Fruit fly (Drosophila melanogaster) Kc167 (cell line): Measurements from ENCODE around the gene Brf.

ENCODE experiments used
- Myc ChIP-seq: fragments of >200 bp; optimal IDR thresholded peaks from 2 replicates; lab custom pipeline; 2017; ENCODE audit warnings: missing external identifiers
- Sin3A ChIP-seq: fragments of >200 bp; optimal IDR thresholded peaks from 2 replicates; lab custom pipeline; 2018; ENCODE audit warnings: missing external identifiers
- h ChIP-seq: fragments of >200 bp; optimal IDR thresholded peaks from 3 replicates; lab custom pipeline; 2018; ENCODE audit warnings: missing external identifiers
- insv ChIP-seq: fragments of >200 bp; optimal IDR thresholded peaks from 3 replicates; lab custom pipeline; 2018; ENCODE audit warnings: missing external identifiers
- psq ChIP-seq: fragments of >200 bp; optimal IDR thresholded peaks from 2 replicates; lab custom pipeline; 2017; ENCODE audit warnings: missing external identifiers
- ttk ChIP-seq: sonication (Bioruptor generic); optimal IDR thresholded peaks from 2 replicates; lab custom pipeline; 2017; ENCODE audit warnings: missing external identifiers

Brf gene

DNA sequence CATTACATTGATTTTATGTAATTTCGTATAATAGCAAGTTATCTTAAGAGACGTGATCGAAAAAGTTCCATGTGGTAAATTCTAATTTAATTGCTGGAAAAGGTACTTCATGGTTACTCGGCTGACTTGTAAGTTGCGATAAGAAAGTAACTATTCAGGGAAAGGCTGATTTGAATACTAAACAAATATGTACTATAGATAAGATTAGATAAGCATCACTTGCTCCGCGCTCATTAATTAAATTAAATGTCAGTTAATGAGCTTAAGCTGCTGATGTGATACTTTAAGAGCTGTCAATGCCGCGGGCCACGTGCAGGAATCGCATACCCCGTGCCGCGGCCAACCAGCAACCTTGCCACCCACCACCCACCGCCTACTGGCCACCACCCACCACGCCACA lies 9.0 kb upstream of the Brf start:
- TF ChIP-seq h (lab: Kevin White, UChicago) (no peak), insv (lab: Kevin White, UChicago) (no peak), Myc (lab: Kevin White, UChicago) (no peak), ttk (no peak), psq (lab: Kevin White, UChicago) (no peak), Sin3A (no peak)

DNA sequence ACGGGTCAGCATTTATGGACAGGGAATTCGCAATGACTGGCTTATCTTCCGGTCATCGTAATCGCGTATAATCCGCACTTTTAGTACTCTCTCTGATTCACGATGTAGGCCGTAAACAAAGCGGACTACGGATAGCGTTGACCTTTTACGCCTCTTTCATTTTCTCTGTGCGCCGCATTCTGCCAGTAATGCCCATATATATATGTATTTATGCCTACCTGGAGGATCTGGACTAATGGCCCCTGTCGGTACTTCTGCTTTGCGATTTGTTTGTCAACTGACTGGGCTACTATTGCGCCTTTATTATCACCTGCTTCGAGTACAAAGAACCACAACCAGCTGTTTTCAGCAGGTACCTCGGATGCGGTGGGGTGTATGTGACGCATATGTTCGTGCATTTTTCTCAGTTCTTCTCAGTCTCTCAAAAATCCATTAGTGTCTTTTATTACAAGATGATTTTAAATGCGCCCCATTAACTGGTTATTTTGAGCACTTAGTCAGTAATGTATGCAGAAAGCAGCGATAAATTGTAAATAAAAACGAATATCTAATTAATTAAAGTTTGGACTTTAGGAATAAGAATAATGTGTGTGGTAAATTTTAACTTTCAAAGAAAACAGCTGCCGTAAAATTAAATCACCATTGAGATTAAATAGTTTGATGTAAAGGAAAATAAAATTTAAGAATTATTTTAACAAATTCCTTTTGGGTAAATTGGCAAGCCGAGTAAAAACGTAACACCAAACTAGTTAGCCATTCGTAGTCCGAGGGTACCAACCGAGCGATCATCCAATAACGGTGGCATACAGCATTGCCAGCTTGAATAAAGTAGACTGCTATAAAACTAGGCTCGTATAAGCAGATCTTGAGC lies 3.4 kb upstream of the Brf start, which contains the start of gene CREG:
CREG (minus strand) TSS at position 323 of the 871 bp plus-strand sequence.
- no peak for TF ChIP-seq Myc (lab: Kevin White, UChicago)
- TF ChIP-seq insv (lab: Kevin White, UChicago) = no peak
- no peak for TF ChIP-seq ttk
- TF ChIP-seq psq (lab: Kevin White, UChicago) = no peak
- TF ChIP-seq h (lab: Kevin White, UChicago) = no peak
- no peak for TF ChIP-seq Sin3A

DNA sequence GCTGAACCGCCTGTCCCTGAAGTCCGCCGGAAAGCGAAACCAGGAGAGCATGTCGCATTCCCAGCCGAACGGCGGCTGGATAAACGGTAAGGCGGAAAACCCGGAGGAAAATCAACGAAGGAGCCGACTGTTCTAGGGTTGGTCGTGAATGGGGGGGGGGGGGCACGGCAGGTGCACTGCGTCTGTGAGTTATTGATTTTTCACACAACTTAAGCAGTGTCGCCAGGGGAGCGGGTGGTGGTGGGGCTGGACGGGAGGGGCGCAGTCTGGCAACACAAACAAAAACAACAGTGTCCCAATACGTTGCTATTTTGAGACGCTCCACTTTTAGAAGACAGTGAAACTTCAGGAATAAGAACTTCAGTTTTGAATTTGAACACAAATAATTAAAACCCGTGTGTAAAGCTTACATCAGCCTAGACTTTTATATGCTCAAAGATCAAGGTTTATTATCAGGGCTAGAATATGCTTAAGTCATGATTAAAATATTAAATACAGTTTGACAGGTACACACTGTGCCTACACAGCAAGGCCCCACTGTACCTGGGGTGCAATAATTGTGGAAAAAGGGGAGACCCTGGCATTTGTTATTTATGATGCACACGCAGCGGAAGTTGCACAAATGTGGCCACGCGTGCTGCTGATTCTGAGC lies 4.8 kb downstream of the Brf start:
- no peak for TF ChIP-seq ttk
- no peak for TF ChIP-seq Sin3A
- TF ChIP-seq h (lab: Kevin White, UChicago) = no peak

DNA sequence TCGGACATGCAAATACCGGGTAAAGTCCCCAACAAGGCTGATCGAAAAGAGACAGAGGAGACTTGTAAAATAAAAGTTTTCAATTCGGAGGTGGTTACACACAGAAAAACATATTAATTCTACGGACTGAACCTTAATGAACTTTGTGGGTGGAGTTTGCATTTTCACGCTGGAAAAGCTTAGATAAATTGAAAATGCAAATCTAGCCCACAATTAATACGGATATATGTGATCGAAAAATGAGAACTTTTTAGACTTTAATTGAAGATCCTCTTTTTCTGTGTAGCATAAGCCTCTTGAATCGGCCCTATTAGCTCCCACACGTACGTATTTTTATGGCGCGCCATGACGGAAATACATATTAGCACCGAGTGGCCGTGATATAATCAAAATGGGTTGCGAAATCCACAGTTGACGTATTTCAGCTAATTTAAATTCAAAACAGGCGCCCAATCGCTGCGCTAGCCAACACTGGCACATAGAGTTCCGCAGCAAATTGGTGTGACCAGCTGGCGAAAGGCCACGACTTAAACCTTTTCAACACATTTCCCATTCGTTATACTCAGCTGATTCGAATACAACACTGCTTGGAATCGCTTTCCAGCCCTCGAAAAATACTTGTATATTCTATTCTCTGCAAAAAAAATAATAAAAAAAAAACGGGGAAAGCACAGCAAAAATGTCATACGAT lies 5.7 kb downstream of the Brf start:
- TF ChIP-seq Sin3A = no peak
- TF ChIP-seq Myc (lab: Kevin White, UChicago) = no peak
- no peak for TF ChIP-seq psq (lab: Kevin White, UChicago)
- no peak for TF ChIP-seq insv (lab: Kevin White, UChicago)
- TF ChIP-seq ttk = no peak
- no peak for TF ChIP-seq h (lab: Kevin White, UChicago)

DNA sequence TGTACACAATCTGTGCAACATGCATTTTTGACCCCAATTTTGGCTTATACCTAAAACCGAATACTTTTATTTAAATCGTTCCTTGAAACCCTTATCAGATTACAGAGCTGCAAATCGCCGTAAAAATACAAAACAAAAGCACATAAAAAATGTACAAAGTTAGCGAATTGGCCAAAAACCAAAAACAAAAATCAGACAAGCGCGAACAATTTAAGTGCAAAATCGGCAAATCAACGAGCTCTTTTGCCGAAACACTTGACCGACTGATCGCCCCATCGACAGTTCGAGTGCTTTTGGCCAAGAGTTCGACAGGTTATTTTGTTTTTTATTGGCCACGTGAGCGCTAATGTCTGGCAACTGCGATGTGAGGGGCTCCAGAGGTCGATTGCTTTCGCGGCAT lies 9.2 kb downstream of the Brf start:
- TF ChIP-seq Myc (lab: Kevin White, UChicago) (no peak), psq (lab: Kevin White, UChicago) (no peak), h (lab: Kevin White, UChicago) (no peak), ttk (no peak), insv (lab: Kevin White, UChicago) (no peak), Sin3A (no peak)

DNA sequence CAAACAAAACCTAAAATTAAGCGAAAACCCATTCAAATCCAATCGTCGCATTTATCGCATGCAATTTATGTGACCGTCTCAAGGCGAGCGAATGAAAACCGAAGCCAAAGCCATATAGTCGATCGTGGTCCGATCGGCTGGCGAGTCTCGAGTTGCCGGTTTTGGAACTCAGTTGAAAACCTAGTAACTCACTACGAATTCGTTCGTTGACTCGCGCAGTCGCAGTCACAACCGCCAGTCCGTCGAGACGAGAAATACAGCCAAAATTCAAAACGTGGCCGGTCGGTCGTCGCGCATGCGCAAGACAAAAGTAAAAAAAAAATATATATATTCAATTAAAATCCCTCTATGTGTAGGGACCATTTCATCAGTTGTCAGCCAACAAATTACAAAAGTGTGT lies 11.4 kb downstream of the Brf start, which contains the start of gene lute:
lute (plus strand) TSS at position 203 of the 400 bp plus-strand sequence.
- TF ChIP-seq h (lab: Kevin White, UChicago) = no peak
- TF ChIP-seq Sin3A = no peak
- no peak for TF ChIP-seq Myc (lab: Kevin White, UChicago)
- no peak for TF ChIP-seq ttk
- TF ChIP-seq psq (lab: Kevin White, UChicago) = no peak
- TF ChIP-seq insv (lab: Kevin White, UChicago) = no peak

DNA sequence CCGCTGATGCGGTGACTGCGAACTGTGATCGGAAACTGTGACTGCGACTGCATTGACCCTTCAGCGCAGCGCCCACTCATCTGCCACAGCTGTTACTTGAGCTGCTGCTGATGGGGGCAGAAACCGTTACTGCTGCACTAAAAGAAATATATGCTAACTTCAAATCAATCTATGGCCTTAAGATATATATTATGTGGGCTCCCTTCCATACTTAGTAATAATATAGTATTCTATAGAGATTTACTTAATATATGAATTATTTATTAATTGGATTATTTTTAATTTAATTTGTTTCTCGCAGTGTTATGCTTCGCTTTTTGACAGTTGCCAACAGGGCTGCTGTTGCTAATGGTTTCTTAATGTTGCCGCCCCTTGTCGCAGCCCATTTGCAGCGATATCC lies 12.1 kb downstream of the Brf start:
- TF ChIP-seq Myc (lab: Kevin White, UChicago) (no peak), insv (lab: Kevin White, UChicago) (no peak), Sin3A (no peak), ttk (no peak), h (lab: Kevin White, UChicago) (no peak), psq (lab: Kevin White, UChicago) (no peak)

DNA sequence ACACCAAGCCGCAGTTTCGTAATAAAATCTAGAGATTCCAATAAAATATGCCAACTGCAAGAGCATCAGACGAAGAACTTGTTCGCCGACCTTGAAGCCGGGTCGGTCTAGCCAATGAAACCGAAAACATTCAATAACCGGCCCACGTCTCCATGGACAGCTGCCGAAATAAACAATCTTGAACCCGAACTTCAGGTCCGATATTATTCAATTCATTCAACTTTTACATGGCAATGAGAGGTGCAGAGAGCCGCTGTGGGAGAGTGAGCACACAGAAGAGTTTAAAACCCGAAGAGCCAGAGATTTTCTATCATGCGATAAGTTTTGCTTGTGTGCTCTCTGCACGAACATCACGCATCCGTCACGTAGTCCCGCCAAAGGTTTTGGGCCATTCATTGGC lies 13.6 kb downstream of the Brf start:
- TF ChIP-seq insv (lab: Kevin White, UChicago) = no peak
- no peak for TF ChIP-seq Myc (lab: Kevin White, UChicago)
- TF ChIP-seq Sin3A = no peak

DNA sequence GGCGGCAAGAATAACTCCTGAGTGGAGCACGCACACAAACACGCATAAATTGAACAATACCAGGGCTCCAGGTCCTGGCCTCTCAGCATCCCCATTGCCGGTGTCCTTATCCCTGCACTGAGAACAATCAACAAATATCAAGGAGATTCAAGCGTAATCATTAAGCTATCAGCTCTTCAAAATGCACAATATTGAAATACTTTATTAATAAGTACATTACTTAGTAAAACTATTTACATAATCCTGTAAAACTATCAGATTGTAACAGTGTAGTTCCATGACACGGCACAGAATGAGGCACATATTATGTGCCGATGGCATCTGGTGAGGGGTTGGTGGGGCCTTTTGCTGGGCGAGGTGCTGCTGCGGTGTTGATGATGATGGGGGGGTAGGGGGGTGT lies 20.0 kb downstream of the Brf start:
- TF ChIP-seq ttk (no peak), insv (lab: Kevin White, UChicago) (no peak), Sin3A (no peak), h (lab: Kevin White, UChicago) (no peak), Myc (lab: Kevin White, UChicago) (no peak), psq (lab: Kevin White, UChicago) (no peak)

DNA sequence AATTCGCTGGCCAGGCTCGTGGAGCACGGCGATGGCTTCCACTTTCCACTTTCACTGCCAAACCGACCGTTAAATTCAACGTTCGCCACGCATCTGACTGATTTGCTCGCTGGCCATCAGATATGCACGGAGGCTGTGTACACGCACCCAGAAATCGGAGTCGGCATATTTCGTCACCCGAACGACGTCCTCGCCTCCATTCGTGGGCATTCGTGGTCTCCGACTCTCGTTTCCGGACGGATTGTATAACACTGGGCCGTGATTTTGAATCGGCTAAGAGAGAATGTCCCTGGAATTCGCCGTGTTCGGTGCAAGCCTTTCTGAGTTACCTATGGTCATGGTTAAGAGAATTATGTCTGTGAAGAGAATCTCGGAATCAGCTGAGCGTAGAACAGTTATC lies 25.1 kb downstream of the Brf start, which contains the start of gene beat-IIa:
beat-IIa (minus strand) TSS at position 97 of the 400 bp plus-strand sequence.
- no peak for TF ChIP-seq Sin3A
- no peak for TF ChIP-seq Myc (lab: Kevin White, UChicago)
- TF ChIP-seq h (lab: Kevin White, UChicago) = no peak
- TF ChIP-seq insv (lab: Kevin White, UChicago) = no peak
- TF ChIP-seq ttk = no peak
- TF ChIP-seq psq (lab: Kevin White, UChicago) = no peak

DNA sequence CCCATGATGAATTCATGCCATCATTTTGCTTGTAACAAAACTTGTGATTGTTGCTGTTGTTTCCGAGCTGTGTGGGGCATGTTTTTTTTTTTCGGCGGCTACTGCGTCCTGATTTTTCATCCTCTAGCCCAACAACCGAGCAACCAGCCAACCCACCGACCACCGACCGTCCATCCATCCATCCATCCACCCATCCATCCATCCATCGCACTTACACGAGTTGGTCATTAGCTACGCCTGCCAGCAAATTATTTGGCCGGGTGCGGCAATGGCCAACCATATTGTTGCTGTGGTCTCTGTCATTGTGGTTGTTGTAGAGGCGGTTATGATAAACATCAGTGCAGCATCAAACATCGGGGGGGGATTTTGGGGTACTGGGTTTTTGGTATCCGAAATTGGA lies 31.8 kb downstream of the Brf start:
- TF ChIP-seq h (lab: Kevin White, UChicago) (no peak), Myc (lab: Kevin White, UChicago) (no peak), psq (lab: Kevin White, UChicago) (no peak), ttk (no peak), Sin3A (no peak), insv (lab: Kevin White, UChicago) (no peak)

DNA sequence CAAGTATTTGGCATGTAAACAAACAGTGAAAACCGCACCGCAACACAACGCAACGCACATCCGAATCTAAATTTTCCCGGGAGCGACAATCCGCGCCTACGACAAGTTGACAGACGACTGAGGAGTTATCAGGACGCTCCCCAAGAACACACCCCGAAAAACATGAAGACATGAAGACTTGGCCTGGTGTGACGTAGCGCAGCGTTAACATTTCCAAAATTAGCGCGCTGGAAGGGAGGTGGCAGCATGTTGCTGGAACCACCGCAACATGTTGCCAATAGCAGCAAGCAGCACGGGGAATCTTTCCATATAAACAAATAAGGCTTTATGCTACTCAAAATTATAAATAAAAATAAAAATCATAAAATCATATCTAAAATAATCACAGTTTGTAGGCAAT lies 44.9 kb downstream of the Brf start:
- no peak for TF ChIP-seq Myc (lab: Kevin White, UChicago)
- no peak for TF ChIP-seq insv (lab: Kevin White, UChicago)
- no peak for TF ChIP-seq h (lab: Kevin White, UChicago)
- TF ChIP-seq Sin3A = no peak
- TF ChIP-seq psq (lab: Kevin White, UChicago) = no peak
- no peak for TF ChIP-seq ttk
